Worm (Caenorhabditis elegans) whole organism, L4 larva: ENCODE data around the gene Y39B6A.69.

ENCODE experiments used
- F10B5.3 ChIP-seq: sonication (generic microtip); optimal IDR thresholded peaks from 2 replicates; lab custom pipeline; 2016; ENCODE audit warnings: mild to moderate bottlenecking, missing genetic modification characterization, missing compliant biosample characterization
- F26F4.8 ChIP-seq: fragments of 200-800 bp; sonication (Bioruptor generic); conservative IDR thresholded peaks from 2 replicates; pipeline ENCODE4 v1.3.6; 2022; ENCODE audit warnings: missing genetic modification characterization, missing compliant biosample characterization
- F37D6.2 ChIP-seq: sonication (generic microtip); optimal IDR thresholded peaks from 2 replicates; lab custom pipeline; 2016; ENCODE audit warnings: mild to moderate bottlenecking, missing genetic modification characterization, missing compliant biosample characterization
- F44E2.7 ChIP-seq: fragments of 200-800 bp; sonication (Bioruptor generic); IDR thresholded peaks from 2 replicates; pipeline ENCODE4 v2.1.2; 2022; ENCODE audit warnings: missing genetic modification characterization, missing compliant biosample characterization
- F49E8.2 ChIP-seq: sonication (generic microtip); optimal IDR thresholded peaks from 2 replicates; lab custom pipeline; 2016; ENCODE audit warnings: missing compliant biosample characterization, mild to moderate bottlenecking, missing genetic modification characterization, borderline replicate concordance
- Y105C5A.15 ChIP-seq: fragments of 200-800 bp; sonication (Bioruptor generic); IDR thresholded peaks from 2 replicates; pipeline ENCODE4 v1.3.6; 2022; ENCODE audit warnings: missing genetic modification characterization, missing compliant biosample characterization
- ZK337.2 ChIP-seq: fragments of 200-800 bp; sonication (Bioruptor generic); IDR thresholded peaks from 2 replicates; pipeline ENCODE4 v1.3.6; 2022; ENCODE audit warnings: missing genetic modification reagents, missing genetic modification characterization, missing compliant biosample characterization
- aha-1 ChIP-seq: fragments of 150-350 bp; peaks from one replicate; lab custom pipeline; 2014; ENCODE audit warnings: missing biosample characterization, missing genetic modification characterization
- arid-1 ChIP-seq: fragments of 200-800 bp; sonication (Bioruptor generic); conservative IDR thresholded peaks from 2 replicates; pipeline ENCODE4 v1.3.6; 2022; ENCODE audit warnings: missing genetic modification reagents, missing genetic modification characterization, missing compliant biosample characterization
- ceh-20 ChIP-seq: fragments of 200-800 bp; sonication (Bioruptor generic); IDR thresholded peaks from 2 replicates; pipeline ENCODE4 v1.3.6; 2022; ENCODE audit warnings: missing genetic modification reagents, missing genetic modification characterization, missing compliant biosample characterization
- ceh-28 ChIP-seq: fragments of 150-350 bp; optimal IDR thresholded peaks from 2 replicates; lab custom pipeline; 2014; ENCODE audit warnings: missing biosample characterization, missing genetic modification reagents, missing genetic modification characterization
- ceh-32 ChIP-seq: sonication (generic microtip); optimal IDR thresholded peaks from 2 replicates; lab custom pipeline; 2016; ENCODE audit warnings: mild to moderate bottlenecking, missing genetic modification characterization, missing compliant biosample characterization; ENCODE audit not compliant: poor library complexity
- ceh-44 ChIP-seq: fragments of 200-800 bp; sonication (Bioruptor generic); IDR thresholded peaks from 2 replicates; pipeline ENCODE4 v1.3.6; 2022; ENCODE audit warnings: missing genetic modification reagents, missing genetic modification characterization, missing compliant biosample characterization
- ctbp-1 ChIP-seq: fragments of 200-800 bp; sonication (Bioruptor generic); IDR thresholded peaks from 2 replicates; pipeline ENCODE4 v1.3.6; 2022; ENCODE audit warnings: missing genetic modification reagents, missing genetic modification characterization, missing compliant biosample characterization
- daf-16 ChIP-seq, 3 experiments: sonication (generic microtip); optimal IDR thresholded peaks; 2 replicates each; lab custom pipeline; 2016 to 2017; ENCODE audit warnings: missing genetic modification characterization in 3 of 3, missing genetic modification reagents in 3 of 3, mild to moderate bottlenecking in 2 of 3, missing compliant biosample characterization in 2 of 3, missing biosample characterization in 1 of 3, moderate library complexity in 1 of 3
- dmd-6 ChIP-seq: fragments of 200-800 bp; sonication (Bioruptor generic); IDR thresholded peaks from 2 replicates; pipeline ENCODE4 v1.3.6; 2022; ENCODE audit warnings: missing genetic modification reagents, missing genetic modification characterization, missing compliant biosample characterization
- fkh-10 ChIP-seq: fragments of 150-350 bp; optimal IDR thresholded peaks from 2 replicates; lab custom pipeline; 2014; ENCODE audit warnings: missing biosample characterization, missing genetic modification reagents, missing genetic modification characterization
- fos-1 ChIP-seq: fragments of 150-350 bp; optimal IDR thresholded peaks from 2 replicates; lab custom pipeline; 2014; ENCODE audit warnings: missing biosample characterization, missing genetic modification characterization
- hmg-1.1 ChIP-seq: fragments of 200-800 bp; sonication (Bioruptor generic); IDR thresholded peaks from 2 replicates; pipeline ENCODE4 v1.3.6; 2022; ENCODE audit warnings: missing genetic modification reagents, missing genetic modification characterization, missing compliant biosample characterization
- lim-7 ChIP-seq: fragments of 200-800 bp; sonication (Bioruptor generic); IDR thresholded peaks from 2 replicates; pipeline ENCODE4 v1.3.6; 2022; ENCODE audit warnings: missing genetic modification characterization, missing compliant biosample characterization
- lin-1 ChIP-seq: fragments of 200-800 bp; sonication (Bioruptor generic); IDR thresholded peaks from 2 replicates; pipeline ENCODE4 v1.3.6; 2022; ENCODE audit warnings: missing genetic modification reagents, missing genetic modification characterization, missing compliant biosample characterization
- lin-13 ChIP-seq: fragments of 150-350 bp; optimal IDR thresholded peaks from 2 replicates; lab custom pipeline; 2014; ENCODE audit warnings: missing biosample characterization, missing genetic modification reagents, missing genetic modification characterization
- lin-29 ChIP-seq: fragments of 200-800 bp; sonication (Bioruptor generic); IDR thresholded peaks from 2 replicates; pipeline ENCODE4 v1.3.6; 2022; ENCODE audit warnings: missing genetic modification reagents, missing genetic modification characterization, missing compliant biosample characterization
- madf-5 ChIP-seq, 2 experiments: fragments of 200-800 bp; sonication (Bioruptor generic); IDR thresholded peaks; 2 replicates each; pipeline ENCODE4 v1.3.6; 2022; ENCODE audit warnings: missing compliant biosample characterization in 2 of 2, missing genetic modification characterization in 2 of 2
- madf-9 ChIP-seq: fragments of 200-800 bp; sonication (Bioruptor generic); conservative IDR thresholded peaks from 2 replicates; pipeline ENCODE4 v1.3.6; 2022; ENCODE audit warnings: missing genetic modification reagents, missing genetic modification characterization, missing compliant biosample characterization
- mep-1 ChIP-seq: fragments of 150-350 bp; sonication (generic microtip); optimal IDR thresholded peaks from 3 replicates; lab custom pipeline; 2014; ENCODE audit warnings: missing biosample characterization, missing genetic modification characterization
- nhr-111 ChIP-seq: fragments of 200-800 bp; sonication (Bioruptor generic); optimal IDR thresholded peaks from 2 replicates; lab custom pipeline; 2018; ENCODE audit warnings: mild to moderate bottlenecking, missing genetic modification characterization, missing compliant biosample characterization
- nhr-28 ChIP-seq: fragments of 150-350 bp; optimal IDR thresholded peaks from 2 replicates; lab custom pipeline; 2014; ENCODE audit warnings: missing biosample characterization, missing genetic modification characterization
- nhr-41 ChIP-seq: fragments of 200-800 bp; sonication (Bioruptor generic); IDR thresholded peaks from 2 replicates; pipeline ENCODE4 v1.3.6; 2022; ENCODE audit warnings: missing genetic modification reagents, missing genetic modification characterization, missing compliant biosample characterization
- nhr-48 ChIP-seq: sonication (generic microtip); optimal IDR thresholded peaks from 2 replicates; lab custom pipeline; 2016; ENCODE audit warnings: mild to moderate bottlenecking, missing genetic modification characterization, missing compliant biosample characterization
- nhr-6 ChIP-seq: fragments of 150-350 bp; optimal IDR thresholded peaks from 2 replicates; lab custom pipeline; 2014; ENCODE audit warnings: missing biosample characterization, missing genetic modification characterization
- nhr-77 ChIP-seq: fragments of 150-350 bp; optimal IDR thresholded peaks from 2 replicates; lab custom pipeline; 2014; ENCODE audit warnings: missing biosample characterization, missing genetic modification characterization
- rbr-2 ChIP-seq: sonication (generic microtip); optimal IDR thresholded peaks from 2 replicates; lab custom pipeline; 2016; ENCODE audit warnings: missing genotype, missing genetic modification characterization, missing compliant biosample characterization
- set-16 ChIP-seq: fragments of 200-800 bp; sonication (Bioruptor generic); IDR thresholded peaks from 2 replicates; pipeline ENCODE4 v1.3.6; 2022; ENCODE audit warnings: missing genetic modification reagents, missing genetic modification characterization, missing compliant biosample characterization
- tag-97 ChIP-seq: fragments of 200-800 bp; sonication (Bioruptor generic); IDR thresholded peaks from 2 replicates; pipeline ENCODE4 v1.3.6; 2022; ENCODE audit warnings: missing genetic modification characterization, missing compliant biosample characterization
- tra-1 ChIP-seq: fragments of 200-800 bp; sonication (Bioruptor generic); IDR thresholded peaks from 2 replicates; pipeline ENCODE4 v1.3.6; 2022; ENCODE audit warnings: missing genetic modification reagents, missing genetic modification characterization, missing compliant biosample characterization
- unc-39 ChIP-seq: sonication (generic microtip); optimal IDR thresholded peaks from 2 replicates; lab custom pipeline; 2017; ENCODE audit warnings: missing biosample characterization, missing genetic modification characterization
- zip-11 ChIP-seq: fragments of 200-800 bp; sonication (Bioruptor generic); IDR thresholded peaks from 2 replicates; pipeline ENCODE4 v1.3.6; 2022; ENCODE audit warnings: missing genetic modification characterization, missing compliant biosample characterization

The Y39B6A.69 gene

ce11 chrV:19136206-19136605, 16.0 kb downstream of the Y39B6A.69 start, which contains the start of gene Y39B6A.9:
Gene Y39B6A.9 (plus strand): TSS chrV:19136506.
- TF ChIP-seq ZK337.2 (GFP tag; lab: Robert Waterston, UW) (no peak), nhr-77 (tag; lab: Kevin White, UChicago) (no peak), aha-1 (tag; lab: Kevin White, UChicago) (peak; percentile 28), unc-39 (no peak)

- TF ChIP-seq set-16 (GFP tag; lab: Robert Waterston, UW) = no peak
- no peak for TF ChIP-seq madf-9
- TF ChIP-seq nhr-111 (GFP tag; lab: Kevin White, UChicago) = no peak
- TF ChIP-seq nhr-41 (GFP tag; lab: Robert Waterston, UW) = no peak
- TF ChIP-seq ceh-44 = no peak
- no peak for TF ChIP-seq fkh-10 (GFP tag; lab: Kevin White, UChicago)
- TF ChIP-seq lin-29 (GFP tag; lab: Robert Waterston, UW) = no peak
- no peak for TF ChIP-seq fos-1 (tag; lab: Kevin White, UChicago)
Observed at ce11 chrV:19133507-19133906, 18.7 kb downstream of the Y39B6A.69 start, which contains the start of gene Y39B6A.10. Gene Y39B6A.10 (minus strand): TSS chrV:19133607.

- TF ChIP-seq ceh-28 (tag; lab: Kevin White, UChicago) (peak; percentile 82), F44E2.7 (GFP tag; lab: Robert Waterston, UW) (0 out of 2 replicates have a peak, but pooled peaks have one; percentile 12), nhr-6 (no peak)
Observed at ce11 chrV:19131848-19132401, 20.3 kb downstream of the Y39B6A.69 start.

ce11 chrV:19129497-19130212, 22.6 kb downstream of the Y39B6A.69 start:
- TF ChIP-seq ZK337.2 (GFP tag; lab: Robert Waterston, UW) (0 out of 2 replicates have a peak, but pooled peaks have one; percentile 28), nhr-77 (tag; lab: Kevin White, UChicago) (no peak), mep-1 (tag; lab: Kevin White, UChicago) (no peak), set-16 (GFP tag; lab: Robert Waterston, UW) (peak; percentile 89), rbr-2 (tag; lab: Kevin White, UChicago) (no peak), Y105C5A.15 (GFP tag; lab: Robert Waterston, UW) (no peak), F10B5.3 (tag; lab: Kevin White, UChicago) (no peak), zip-11 (GFP tag; lab: Robert Waterston, UW) (no peak), tag-97 (no peak)

ce11 chrV:19127225-19127624, 25.0 kb downstream of the Y39B6A.69 start, which contains the start of gene dyf-17:
Gene dyf-17 (plus strand): TSS chrV:19127525.
- TF ChIP-seq aha-1 (tag; lab: Kevin White, UChicago) (peak; percentile 40), mep-1 (tag; lab: Kevin White, UChicago) (no peak)

ce11 chrV:19125812-19126211, 26.4 kb downstream of the Y39B6A.69 start:
- TF ChIP-seq nhr-41 (GFP tag; lab: Robert Waterston, UW) (0 out of 2 replicates have a peak, but pooled peaks have one; percentile 71), lin-1 (GFP tag; lab: Robert Waterston, UW) (no peak; the same call in 1 of the 2 replicates), lim-7 (peak; percentile 91), tra-1 (GFP tag; lab: Robert Waterston, UW) (peak; percentile 74), F26F4.8 (GFP tag; lab: Robert Waterston, UW) (peak; percentile 78), mep-1 (tag; lab: Kevin White, UChicago) (peak; percentile 75), ceh-32 (tag; lab: Kevin White, UChicago) (no peak), madf-5 (GFP tag; IDR thresholded peaks at IDR 0.05; lab: Robert Waterston, UW) (0 out of 4 replicates have a peak, but pooled peaks have one; percentile 32 to 74), ctbp-1 (peak; percentile 89), nhr-28 (tag; lab: Kevin White, UChicago) (peak; percentile 27), daf-16 (GFP tag; optimal IDR thresholded peaks at IDR 0.05; lab: Kevin White, UChicago) (peak in 1 of 2 experiments; percentile 55), daf-16 (tag; optimal IDR thresholded peaks at IDR 0.05; lab: Kevin White, UChicago) (peak; percentile 48), hmg-1.1 (GFP tag; lab: Robert Waterston, UW) (peak; percentile 91), F49E8.2 (tag; lab: Kevin White, UChicago) (no peak), rbr-2 (tag; lab: Kevin White, UChicago) (peak; percentile 34), dmd-6 (GFP tag; lab: Robert Waterston, UW) (peak; percentile 73), arid-1 (GFP tag; lab: Robert Waterston, UW) (peak; percentile 88), F37D6.2 (tag; lab: Kevin White, UChicago) (no peak), ceh-20 (GFP tag; lab: Robert Waterston, UW) (peak; percentile 58), lin-13 (GFP tag; lab: Kevin White, UChicago) (peak; percentile 50), nhr-48 (tag; lab: Kevin White, UChicago) (peak; percentile 51)
